Worm (Caenorhabditis elegans) whole organism, L4 larva: ENCODE results near the gene T05A8.11.

Experiments
- F37D6.2 ChIP-seq: sonication (generic microtip); optimal IDR thresholded peaks from 2 replicates; lab custom pipeline; 2016; ENCODE audit warnings: mild to moderate bottlenecking, missing genetic modification characterization, missing compliant biosample characterization
- T20F7.1 ChIP-seq: fragments of 200-800 bp; sonication (Bioruptor generic); optimal IDR thresholded peaks from 2 replicates; lab custom pipeline; 2018; ENCODE audit warnings: mild to moderate bottlenecking, missing genetic modification characterization, missing compliant biosample characterization
- ZK337.2 ChIP-seq: fragments of 200-800 bp; sonication (Bioruptor generic); IDR thresholded peaks from 2 replicates; pipeline ENCODE4 v1.3.6; 2022; ENCODE audit warnings: missing genetic modification reagents, missing genetic modification characterization, missing compliant biosample characterization
- aha-1 ChIP-seq: fragments of 150-350 bp; peaks from one replicate; lab custom pipeline; 2014; ENCODE audit warnings: missing biosample characterization, missing genetic modification characterization
- aly-2 ChIP-seq: sonication (generic microtip); optimal IDR thresholded peaks from 2 replicates; lab custom pipeline; 2018; ENCODE audit warnings: missing biosample characterization, missing genetic modification characterization
- ceh-20 ChIP-seq: fragments of 200-800 bp; sonication (Bioruptor generic); IDR thresholded peaks from 2 replicates; pipeline ENCODE4 v1.3.6; 2022; ENCODE audit warnings: missing genetic modification reagents, missing genetic modification characterization, missing compliant biosample characterization
- ceh-32 ChIP-seq: sonication (generic microtip); optimal IDR thresholded peaks from 2 replicates; lab custom pipeline; 2016; ENCODE audit warnings: mild to moderate bottlenecking, missing genetic modification characterization, missing compliant biosample characterization; ENCODE audit not compliant: poor library complexity
- ceh-62 ChIP-seq: sonication (generic microtip); optimal IDR thresholded peaks from 2 replicates; lab custom pipeline; 2017; ENCODE audit warnings: missing biosample characterization, missing genetic modification characterization
- ces-1 ChIP-seq: fragments of 150-350 bp; sonication (generic microtip); optimal IDR thresholded peaks from 4 replicates; lab custom pipeline; 2014; ENCODE audit warnings: missing biosample characterization, missing genetic modification reagents, missing genetic modification characterization
- daf-12 ChIP-seq: fragments of 150-350 bp; optimal IDR thresholded peaks from 2 replicates; lab custom pipeline; 2014; ENCODE audit warnings: missing biosample characterization, missing genetic modification reagents, missing genetic modification characterization
- dmd-6 ChIP-seq: fragments of 200-800 bp; sonication (Bioruptor generic); IDR thresholded peaks from 2 replicates; pipeline ENCODE4 v1.3.6; 2022; ENCODE audit warnings: missing genetic modification reagents, missing genetic modification characterization, missing compliant biosample characterization
- dmd-8 ChIP-seq: fragments of 200-800 bp; sonication (Bioruptor generic); IDR thresholded peaks from 2 replicates; pipeline ENCODE4 v1.3.6; 2022; ENCODE audit warnings: missing genetic modification characterization, missing compliant biosample characterization
- dmd-9 ChIP-seq: fragments of 200-800 bp; sonication (Bioruptor generic); IDR thresholded peaks from 2 replicates; pipeline ENCODE4 v1.3.6; 2022; ENCODE audit warnings: missing genetic modification reagents, missing genetic modification characterization, missing compliant biosample characterization
- duxl-1 ChIP-seq: sonication (generic microtip); optimal IDR thresholded peaks from 2 replicates; lab custom pipeline; 2016; ENCODE audit warnings: mild to moderate bottlenecking, missing genetic modification characterization, moderate library complexity, missing compliant biosample characterization; ENCODE audit not compliant: poor library complexity
- egl-27 ChIP-seq: sonication (generic microtip); optimal IDR thresholded peaks from 3 replicates; lab custom pipeline; 2017; ENCODE audit warnings: missing biosample characterization, missing genetic modification reagents, missing genetic modification characterization
- egl-43 ChIP-seq: fragments of 200-800 bp; sonication (Bioruptor generic); IDR thresholded peaks from 2 replicates; pipeline ENCODE4 v1.3.6; 2022; ENCODE audit warnings: missing genetic modification reagents, missing genetic modification characterization, missing compliant biosample characterization
- fkh-10 ChIP-seq: fragments of 150-350 bp; optimal IDR thresholded peaks from 2 replicates; lab custom pipeline; 2014; ENCODE audit warnings: missing biosample characterization, missing genetic modification reagents, missing genetic modification characterization
- fos-1 ChIP-seq: fragments of 150-350 bp; optimal IDR thresholded peaks from 2 replicates; lab custom pipeline; 2014; ENCODE audit warnings: missing biosample characterization, missing genetic modification characterization
- hif-1 ChIP-seq, 2 experiments: sonication (generic microtip); optimal IDR thresholded peaks; 2 replicates each; lab custom pipeline; 2016 to 2017; ENCODE audit warnings: missing compliant biosample characterization in 2 of 2, missing genetic modification characterization in 2 of 2, missing genetic modification reagents in 2 of 2, missing genotype in 2 of 2, mild to moderate bottlenecking in 1 of 2
- hlh-11 ChIP-seq: fragments of 200-800 bp; sonication (Bioruptor generic); optimal IDR thresholded peaks from 2 replicates; lab custom pipeline; 2018; ENCODE audit warnings: mild to moderate bottlenecking, missing genetic modification characterization, missing compliant biosample characterization
- hlh-30 ChIP-seq: sonication (generic microtip); optimal IDR thresholded peaks from 2 replicates; lab custom pipeline; 2017; ENCODE audit warnings: antibody characterized with exemption, mild to moderate bottlenecking, missing genetic modification characterization, missing compliant biosample characterization; ENCODE audit not compliant: insufficient read depth
- hmg-1.1 ChIP-seq: fragments of 200-800 bp; sonication (Bioruptor generic); IDR thresholded peaks from 2 replicates; pipeline ENCODE4 v1.3.6; 2022; ENCODE audit warnings: missing genetic modification reagents, missing genetic modification characterization, missing compliant biosample characterization
- lim-7 ChIP-seq: fragments of 200-800 bp; sonication (Bioruptor generic); IDR thresholded peaks from 2 replicates; pipeline ENCODE4 v1.3.6; 2022; ENCODE audit warnings: missing genetic modification characterization, missing compliant biosample characterization
- lir-3 ChIP-seq: sonication (generic microtip); optimal IDR thresholded peaks from 2 replicates; lab custom pipeline; 2016; ENCODE audit warnings: mild to moderate bottlenecking, missing genetic modification characterization, missing compliant biosample characterization
- lsy-2 ChIP-seq, 2 experiments: fragments of 150-350 bp in 1 of 2; sonication (generic microtip) in 1 of 2; optimal IDR thresholded peaks; 2 replicates each; lab custom pipeline; 2014 to 2017; ENCODE audit warnings: missing biosample characterization in 2 of 2, missing genetic modification characterization in 2 of 2
- madf-5 ChIP-seq, 2 experiments: fragments of 200-800 bp; sonication (Bioruptor generic); IDR thresholded peaks; 2 replicates each; pipeline ENCODE4 v1.3.6; 2022; ENCODE audit warnings: missing compliant biosample characterization in 2 of 2, missing genetic modification characterization in 2 of 2
- mdl-1 ChIP-seq, 2 experiments: fragments of 150-350 bp in 1 of 2; sonication (generic microtip) in 1 of 2; optimal IDR thresholded peaks; 2 replicates each; lab custom pipeline; 2014 to 2017; ENCODE audit warnings: missing biosample characterization in 2 of 2, missing genetic modification characterization in 2 of 2
- mdt-29 ChIP-seq: fragments of 200-800 bp; sonication (Bioruptor generic); IDR thresholded peaks from 2 replicates; pipeline ENCODE4 v1.3.6; 2022; ENCODE audit warnings: missing genetic modification reagents, missing genetic modification characterization, missing compliant biosample characterization
- mep-1 ChIP-seq: fragments of 150-350 bp; sonication (generic microtip); optimal IDR thresholded peaks from 3 replicates; lab custom pipeline; 2014; ENCODE audit warnings: missing biosample characterization, missing genetic modification characterization
- mes-2 ChIP-seq: sonication (generic microtip); optimal IDR thresholded peaks from 2 replicates; lab custom pipeline; 2016; ENCODE audit warnings: missing genotype, mild to moderate bottlenecking, missing genetic modification characterization, missing compliant biosample characterization; ENCODE audit not compliant: poor library complexity, severe bottlenecking
- nhr-111 ChIP-seq: fragments of 200-800 bp; sonication (Bioruptor generic); optimal IDR thresholded peaks from 2 replicates; lab custom pipeline; 2018; ENCODE audit warnings: mild to moderate bottlenecking, missing genetic modification characterization, missing compliant biosample characterization
- nhr-237 ChIP-seq: sonication (generic microtip); optimal IDR thresholded peaks from 2 replicates; lab custom pipeline; 2017; ENCODE audit warnings: missing biosample characterization, missing genetic modification characterization
- nhr-25 ChIP-seq: sonication (generic microtip); optimal IDR thresholded peaks from 2 replicates; lab custom pipeline; 2017; ENCODE audit warnings: missing genetic modification characterization, mild to moderate bottlenecking, missing compliant biosample characterization, antibody characterized with exemption, moderate library complexity, borderline replicate concordance; ENCODE audit not compliant: insufficient read depth
- nhr-41 ChIP-seq: fragments of 200-800 bp; sonication (Bioruptor generic); IDR thresholded peaks from 2 replicates; pipeline ENCODE4 v1.3.6; 2022; ENCODE audit warnings: missing genetic modification reagents, missing genetic modification characterization, missing compliant biosample characterization
- nhr-6 ChIP-seq: fragments of 150-350 bp; optimal IDR thresholded peaks from 2 replicates; lab custom pipeline; 2014; ENCODE audit warnings: missing biosample characterization, missing genetic modification characterization
- rbr-2 ChIP-seq: sonication (generic microtip); optimal IDR thresholded peaks from 2 replicates; lab custom pipeline; 2016; ENCODE audit warnings: missing genotype, missing genetic modification characterization, missing compliant biosample characterization
- skn-1 ChIP-seq: fragments of 150-350 bp; optimal IDR thresholded peaks from 2 replicates; lab custom pipeline; 2014; ENCODE audit warnings: missing biosample characterization, missing genetic modification characterization
- unc-130 ChIP-seq: sonication (generic microtip); optimal IDR thresholded peaks from 2 replicates; lab custom pipeline; 2016; ENCODE audit warnings: missing genetic modification reagents, missing genetic modification characterization, missing compliant biosample characterization
- unc-62 ChIP-seq, 3 experiments: fragments of 150-350 bp in 1 of 3; sonication (generic microtip); optimal IDR thresholded peaks in 2 of 3; peaks in 1 of 3; 1 replicate in 1 of 3; 2 replicates in 2 of 3; lab custom pipeline; 2014 to 2017; ENCODE audit warnings: missing biosample characterization in 3 of 3, missing genetic modification characterization in 3 of 3, missing genetic modification reagents in 3 of 3, missing genotype in 1 of 3
- vab-7 ChIP-seq: fragments of 200-800 bp; sonication (Bioruptor generic); IDR thresholded peaks from 2 replicates; pipeline ENCODE4 v1.3.6; 2022; ENCODE audit warnings: missing genetic modification reagents, missing genetic modification characterization, missing compliant biosample characterization
- zag-1 ChIP-seq: fragments of 150-350 bp; optimal IDR thresholded peaks from 2 replicates; lab custom pipeline; 2014; ENCODE audit warnings: missing biosample characterization, missing genetic modification characterization
- zip-2 ChIP-seq: fragments of 150-350 bp; optimal IDR thresholded peaks from 2 replicates; lab custom pipeline; 2014; ENCODE audit warnings: missing biosample characterization, missing genetic modification characterization
- ztf-7 ChIP-seq: fragments of 150-350 bp; optimal IDR thresholded peaks from 2 replicates; lab custom pipeline; 2014; ENCODE audit warnings: missing biosample characterization, missing genetic modification characterization

T05A8.11 gene

DNA sequence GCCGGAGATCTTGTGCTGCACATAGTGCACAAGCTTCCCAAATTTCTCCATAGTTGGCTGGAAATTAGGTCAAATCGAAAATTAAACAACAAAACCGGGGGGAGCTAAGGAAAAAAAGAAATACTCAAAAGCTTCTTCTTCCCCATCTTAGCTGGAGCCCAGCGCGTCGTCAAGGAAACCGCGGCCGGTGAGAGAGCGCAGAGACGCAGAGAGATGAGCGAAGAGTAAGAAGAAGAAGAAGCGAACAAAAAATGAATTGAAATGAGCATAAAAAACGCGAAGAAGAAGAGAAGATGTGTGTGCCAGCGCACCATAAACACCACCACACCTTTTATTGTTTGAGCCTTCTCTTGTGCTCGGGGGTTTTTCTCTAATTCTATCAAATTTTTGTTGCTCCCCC lies 9.7 kb upstream of the T05A8.11 start, which contains the start of gene wdr-31:
Gene wdr-31, minus strand, starts transcription at position 101 of the 400 bp plus-strand sequence.
- TF ChIP-seq vab-7 (no peak), ceh-62 (no peak), duxl-1 (no peak), ceh-32 (tag; lab: Kevin White, UChicago) (no peak)

DNA sequence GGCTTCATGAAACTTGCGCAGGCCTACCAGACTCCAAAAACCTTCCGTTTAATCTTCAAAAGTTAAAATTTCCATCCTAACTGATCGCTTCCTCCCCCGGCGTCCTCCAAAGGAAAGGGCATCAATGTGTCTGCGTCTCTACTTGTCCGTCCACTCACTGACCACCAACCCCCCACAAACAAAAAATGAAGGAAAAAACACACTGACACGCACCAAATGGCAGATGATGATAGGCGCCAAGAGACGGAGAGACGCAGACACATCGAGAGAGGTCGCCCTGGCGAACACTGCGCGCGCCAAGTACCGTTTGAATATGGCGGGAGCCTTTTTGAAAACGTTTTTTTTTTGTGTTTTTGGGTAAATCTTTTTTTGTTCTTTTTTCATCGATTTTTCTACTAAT lies 9.3 kb upstream of the T05A8.11 start:
- TF ChIP-seq duxl-1 (peak; percentile 84), mes-2 (tag; lab: Kevin White, UChicago) (peak; percentile 59), egl-43 (GFP tag; lab: Robert Waterston, UW) (0 out of 2 replicates have a peak, but pooled peaks have one; percentile 7), nhr-237 (tag; lab: Kevin White, UChicago) (no peak), dmd-9 (GFP tag; lab: Robert Waterston, UW) (0 out of 2 replicates have a peak, but pooled peaks have one; percentile 44), hlh-11 (tag; lab: Kevin White, UChicago) (peak; percentile 21), mep-1 (tag; lab: Kevin White, UChicago) (peak; percentile 64), aha-1 (tag; lab: Kevin White, UChicago) (peak; percentile 70), mdl-1 (tag; optimal IDR thresholded peaks at IDR 0.05; lab: Kevin White, UChicago) (peak; percentile 28 to 37), nhr-6 (peak; percentile 26), hlh-30 (tag; lab: Kevin White, UChicago) (peak; percentile 46), zag-1 (tag; lab: Kevin White, UChicago) (no peak), aly-2 (no peak), dmd-6 (GFP tag; lab: Robert Waterston, UW) (0 out of 2 replicates have a peak, but pooled peaks have one; percentile 8), unc-62 (GFP tag; optimal IDR thresholded peaks at IDR 0.05 in 1 of 2; lab: Kevin White, UChicago) (peak in 1 of 2 experiments; percentile 47), unc-62 (tag; optimal IDR thresholded peaks at IDR 0.05; lab: Kevin White, UChicago) (no peak), lsy-2 (tag; optimal IDR thresholded peaks at IDR 0.05; lab: Kevin White, UChicago) (peak in 1 of 2 experiments; percentile 30), nhr-25 (peak; percentile 15), hmg-1.1 (GFP tag; lab: Robert Waterston, UW) (peak; percentile 72), T20F7.1 (GFP tag; lab: Kevin White, UChicago) (no peak)
- TF ChIP-seq, all 104 proteins: peak for 15

DNA sequence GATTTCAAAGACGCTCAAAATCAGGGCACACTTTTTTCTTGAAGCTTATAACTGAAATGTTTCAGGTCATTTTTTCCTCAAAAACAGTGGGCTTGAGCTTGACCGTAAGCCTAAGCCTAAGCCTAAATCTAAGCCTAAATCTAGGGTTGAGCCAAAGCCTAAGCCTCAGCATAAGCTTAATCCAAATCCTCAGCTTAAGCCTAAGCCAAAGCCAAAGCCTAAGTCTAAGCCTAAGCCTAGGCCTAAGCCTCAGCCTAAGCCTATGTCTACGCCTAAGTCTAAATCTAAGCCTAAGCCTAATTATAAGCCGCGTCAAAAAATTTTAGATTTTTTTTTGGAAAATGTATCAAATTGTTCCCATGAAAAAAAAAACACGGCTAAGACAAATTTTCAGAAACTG lies 8.8 kb upstream of the T05A8.11 start:
- TF ChIP-seq ZK337.2 (GFP tag; lab: Robert Waterston, UW), result no peak
- no peak for TF ChIP-seq ceh-20

DNA sequence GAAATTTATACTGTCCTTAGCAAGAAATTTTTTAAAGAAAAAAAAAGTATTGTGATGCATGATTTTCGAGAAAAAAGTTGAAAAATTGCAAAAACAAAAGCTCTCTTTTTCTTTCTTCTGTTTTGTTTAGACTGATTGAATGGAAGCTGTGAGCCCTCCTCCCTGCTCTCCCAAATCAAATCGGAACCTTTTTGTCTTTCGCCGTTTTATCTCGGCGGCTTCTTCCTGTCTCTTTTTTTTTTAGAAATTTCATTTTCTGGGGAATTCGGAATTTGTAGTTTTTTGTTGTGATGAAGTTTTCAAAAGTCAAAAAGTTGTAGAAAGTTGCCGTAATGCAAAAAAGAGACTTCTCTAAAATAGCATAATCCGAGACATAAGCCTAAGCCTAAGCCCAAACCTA lies 5.2 kb upstream of the T05A8.11 start:
- TF ChIP-seq nhr-111 (GFP tag; lab: Kevin White, UChicago) (no peak), rbr-2 (tag; lab: Kevin White, UChicago) (no peak), F37D6.2 (tag; lab: Kevin White, UChicago) (no peak), fos-1 (tag; lab: Kevin White, UChicago) (no peak), unc-130 (GFP tag; lab: Kevin White, UChicago) (no peak), ceh-62 (no peak), dmd-8 (no peak), fkh-10 (GFP tag; lab: Kevin White, UChicago) (peak; percentile 6), ces-1 (GFP tag; lab: Kevin White, UChicago) (peak; percentile 8), lim-7 (no peak), daf-12 (tag; lab: Kevin White, UChicago) (no peak), nhr-41 (GFP tag; lab: Robert Waterston, UW) (no peak), hif-1 (tag; optimal IDR thresholded peaks at IDR 0.05; lab: Kevin White, UChicago) (no peak), zip-2 (no peak), zag-1 (tag; lab: Kevin White, UChicago) (no peak), skn-1 (tag; lab: Kevin White, UChicago) (no peak), hmg-1.1 (GFP tag; lab: Robert Waterston, UW) (no peak), unc-62 (GFP tag; optimal IDR thresholded peaks at IDR 0.05 in 1 of 2; lab: Kevin White, UChicago) (peak in 1 of 2 experiments; percentile 56), unc-62 (tag; optimal IDR thresholded peaks at IDR 0.05; lab: Kevin White, UChicago) (no peak), ztf-7 (tag; lab: Kevin White, UChicago) (no peak), madf-5 (GFP tag; IDR thresholded peaks at IDR 0.05; lab: Robert Waterston, UW) (no peak), lir-3 (tag; lab: Kevin White, UChicago) (no peak), egl-27 (tag; lab: Kevin White, UChicago) (no peak), mdt-29 (GFP tag; lab: Robert Waterston, UW) (no peak)
